Fruit fly (Drosophila melanogaster) whole organism, embryonic: Measurements from ENCODE around the gene RluA-1.

Source experiments
- Blimp-1 ChIP-seq: fragments of 200-800 bp; sonication (Bioruptor generic); optimal IDR thresholded peaks from 3 replicates; lab custom pipeline; 2018; ENCODE audit warnings: missing biosample characterization, missing genetic modification characterization, mild to moderate bottlenecking, moderate library complexity, missing genetic modification reagents
- C15 ChIP-seq: fragments of 200-800 bp; sonication (Bioruptor generic); IDR thresholded peaks from 3 replicates; pipeline ENCODE4 v1.3.6; 2022; ENCODE audit warnings: missing biosample characterization, missing genetic modification characterization
- CG1024 ChIP-seq: fragments of 200-800 bp; sonication (Bioruptor generic); IDR thresholded peaks from 2 replicates; pipeline ENCODE4 v1.3.6; 2022; ENCODE audit warnings: missing biosample characterization, missing genetic modification characterization
- CG10959 ChIP-seq: fragments of 200-800 bp; sonication (Bioruptor generic); IDR thresholded peaks from 2 replicates; pipeline ENCODE4 v1.3.6; 2022; ENCODE audit warnings: missing biosample characterization, missing genetic modification characterization
- CG13287 ChIP-seq: fragments of 200-800 bp; sonication (Bioruptor generic); IDR thresholded peaks from 2 replicates; pipeline ENCODE4 v1.3.6; 2022; ENCODE audit warnings: missing biosample characterization, missing genetic modification characterization; ENCODE audit not compliant: partially characterized antibody
- CG13894 ChIP-seq: fragments of 200-800 bp; sonication (Bioruptor generic); optimal IDR thresholded peaks from 3 replicates; lab custom pipeline; 2018; ENCODE audit warnings: missing biosample characterization, mild to moderate bottlenecking, missing genetic modification characterization, moderate library complexity
- CG15514 ChIP-seq: fragments of 200-800 bp; sonication (Bioruptor generic); optimal IDR thresholded peaks from 3 replicates; lab custom pipeline; 2017; ENCODE audit warnings: missing biosample characterization, missing genetic modification characterization, mild to moderate bottlenecking, moderate library complexity, missing genetic modification reagents
- CG17359 ChIP-seq: fragments of 200-800 bp; sonication (Bioruptor generic); optimal IDR thresholded peaks from 3 replicates; lab custom pipeline; 2018; ENCODE audit warnings: missing biosample characterization, mild to moderate bottlenecking, missing genetic modification characterization, moderate library complexity
- CG18476 ChIP-seq: fragments of 200-800 bp; sonication (Bioruptor generic); optimal IDR thresholded peaks from 2 replicates; lab custom pipeline; 2016; ENCODE audit warnings: missing biosample characterization, mild to moderate bottlenecking, missing genetic modification characterization
- CG18599 ChIP-seq: fragments of 200-800 bp; sonication (Bioruptor generic); optimal IDR thresholded peaks from 3 replicates; lab custom pipeline; 2017; ENCODE audit warnings: missing biosample characterization, missing genetic modification characterization, mild to moderate bottlenecking, moderate library complexity, missing genetic modification reagents
- CG2120 ChIP-seq: fragments of 200-800 bp; sonication (Bioruptor generic); optimal IDR thresholded peaks from 3 replicates; lab custom pipeline; 2016; ENCODE audit warnings: missing biosample characterization, missing genetic modification characterization
- CG3407 ChIP-seq: fragments of 200-800 bp; sonication (Bioruptor generic); optimal IDR thresholded peaks from 2 replicates; lab custom pipeline; 2018; ENCODE audit warnings: missing biosample characterization, mild to moderate bottlenecking, missing genetic modification characterization
- CG4360 ChIP-seq: fragments of 200-800 bp; sonication (Bioruptor generic); IDR thresholded peaks from 2 replicates; pipeline ENCODE4 v1.3.6; 2022; ENCODE audit warnings: missing biosample characterization, missing genetic modification characterization
- CG4820 ChIP-seq: fragments of 200-800 bp; sonication (Bioruptor generic); optimal IDR thresholded peaks from 3 replicates; lab custom pipeline; 2016; ENCODE audit warnings: missing biosample characterization, missing genetic modification characterization
- CG6683 ChIP-seq: fragments of 200-800 bp; sonication (Bioruptor generic); optimal IDR thresholded peaks from 2 replicates; lab custom pipeline; 2017; ENCODE audit warnings: missing biosample characterization, mild to moderate bottlenecking, missing genetic modification characterization, missing genetic modification reagents
- CG6689 ChIP-seq: fragments of 200-800 bp; sonication (Bioruptor generic); IDR thresholded peaks from 2 replicates; pipeline ENCODE4 v1.3.6; 2022; ENCODE audit warnings: missing biosample characterization, missing genetic modification characterization
- CG7928 ChIP-seq: fragments of 200-800 bp; sonication (Bioruptor generic); optimal IDR thresholded peaks from 2 replicates; lab custom pipeline; 2017; ENCODE audit warnings: missing biosample characterization, mild to moderate bottlenecking, missing genetic modification characterization
- CG9876 ChIP-seq: fragments of 200-800 bp; sonication (Bioruptor generic); optimal IDR thresholded peaks from 2 replicates; lab custom pipeline; 2016; ENCODE audit warnings: missing biosample characterization, missing genetic modification characterization
- Elba2 ChIP-seq: fragments of 200-800 bp; sonication (Bioruptor generic); optimal IDR thresholded peaks from 3 replicates; lab custom pipeline; 2016; ENCODE audit warnings: missing biosample characterization, missing genetic modification characterization
- MBD-R2 ChIP-seq: fragments of 200-800 bp; sonication (Bioruptor generic); IDR thresholded peaks from 2 replicates; pipeline ENCODE4 v1.3.6; 2022; ENCODE audit warnings: missing biosample characterization, missing genetic modification characterization
- PHDP ChIP-seq: fragments of 200-800 bp; sonication (Bioruptor generic); optimal IDR thresholded peaks from 3 replicates; lab custom pipeline; 2018; ENCODE audit warnings: missing biosample characterization, mild to moderate bottlenecking, missing genetic modification characterization, moderate library complexity
- Pdp1 ChIP-seq, 2 experiments: fragments of 200-800 bp; sonication (Bioruptor generic); optimal IDR thresholded peaks; 3 replicates each; lab custom pipeline; 2016; ENCODE audit warnings: missing biosample characterization in 2 of 2, missing genetic modification characterization in 2 of 2, mild to moderate bottlenecking in 1 of 2, moderate library complexity in 1 of 2
- Ravus ChIP-seq: fragments of 200-800 bp; sonication (Bioruptor generic); IDR thresholded peaks from 2 replicates; pipeline ENCODE4 v1.3.6; 2022; ENCODE audit warnings: missing biosample characterization, missing genetic modification characterization
- Rx ChIP-seq: fragments of 200-800 bp; sonication (Bioruptor generic); IDR thresholded peaks from 2 replicates; pipeline ENCODE4 v1.3.6; 2022; ENCODE audit warnings: missing biosample characterization, missing genetic modification characterization
- TFAM ChIP-seq: fragments of 200-800 bp; sonication (Bioruptor generic); optimal IDR thresholded peaks from 2 replicates; lab custom pipeline; 2017; ENCODE audit warnings: missing biosample characterization, missing genetic modification characterization, inconsistent platforms
- bab2 ChIP-seq: fragments of 200-800 bp; sonication (Bioruptor generic); optimal IDR thresholded peaks from 2 replicates; lab custom pipeline; 2016; ENCODE audit warnings: missing biosample characterization, missing genetic modification characterization
- chn ChIP-seq: fragments of 200-800 bp; sonication (Bioruptor generic); optimal IDR thresholded peaks from 2 replicates; lab custom pipeline; 2016; ENCODE audit warnings: missing biosample characterization, missing genetic modification characterization
- crp ChIP-seq, 2 experiments: fragments of 200-800 bp; sonication (Bioruptor generic); optimal IDR thresholded peaks; 2 replicates in 1 of 2; 3 replicates in 1 of 2; lab custom pipeline; 2017; ENCODE audit warnings: missing biosample characterization in 2 of 2, missing genetic modification characterization in 2 of 2, mild to moderate bottlenecking in 1 of 2, moderate library complexity in 1 of 2
- da ChIP-seq: fragments of 200-800 bp; sonication (Bioruptor generic); optimal IDR thresholded peaks from 2 replicates; lab custom pipeline; 2016; ENCODE audit warnings: missing biosample characterization, missing genetic modification characterization
- eve ChIP-seq, 2 experiments: fragments of >200 bp; optimal IDR thresholded peaks; 2 replicates each; lab custom pipeline; 2017; ENCODE audit warnings: missing biosample characterization in 2 of 2, missing genetic modification characterization in 2 of 2
- exex ChIP-seq: fragments of 200-800 bp; sonication (Bioruptor generic); optimal IDR thresholded peaks from 4 replicates; lab custom pipeline; 2018; ENCODE audit warnings: missing biosample characterization, mild to moderate bottlenecking, missing genetic modification characterization, moderate library complexity
- gsb ChIP-seq: fragments of 200-800 bp; sonication (Bioruptor generic); IDR thresholded peaks from 2 replicates; pipeline ENCODE4 v1.3.6; 2022; ENCODE audit warnings: missing biosample characterization, missing genetic modification characterization
- insv ChIP-seq, 2 experiments: fragments of 200-800 bp; sonication (Bioruptor generic); optimal IDR thresholded peaks; 3 replicates each; lab custom pipeline; 2016 to 2018; ENCODE audit warnings: missing biosample characterization in 2 of 2, missing genetic modification characterization in 2 of 2
- klu ChIP-seq: fragments of 200-800 bp; sonication (Bioruptor generic); IDR thresholded peaks from 2 replicates; pipeline ENCODE4 v1.3.6; 2022; ENCODE audit warnings: missing biosample characterization, missing genetic modification characterization
- mld ChIP-seq: fragments of 200-800 bp; sonication (Bioruptor generic); IDR thresholded peaks from 3 replicates; pipeline ENCODE4 v1.3.6; 2022; ENCODE audit warnings: missing biosample characterization, missing genetic modification characterization; ENCODE audit not compliant: partially characterized antibody
- nau ChIP-seq: fragments of 200-800 bp; sonication (Bioruptor generic); optimal IDR thresholded peaks from 3 replicates; lab custom pipeline; 2017; ENCODE audit warnings: missing biosample characterization, mild to moderate bottlenecking, missing genetic modification characterization, missing genetic modification reagents
- odd ChIP-seq: fragments of 200-800 bp; sonication (Bioruptor generic); optimal IDR thresholded peaks from 2 replicates; lab custom pipeline; 2017; ENCODE audit warnings: missing biosample characterization, mild to moderate bottlenecking, missing genetic modification characterization
- org-1 ChIP-seq: fragments of 200-800 bp; sonication (Bioruptor generic); optimal IDR thresholded peaks from 2 replicates; lab custom pipeline; 2017; ENCODE audit warnings: missing biosample characterization, missing genetic modification characterization
- pan ChIP-seq, 4 experiments: fragments of >200 bp in 3 of 4; fragments of 200-800 bp in 1 of 4; sonication (Bioruptor generic) in 1 of 4; optimal IDR thresholded peaks in 3 of 4; IDR thresholded peaks in 1 of 4; 2 replicates each; pipeline versions ENCODE4 v1.3.6 to Lab custom; 2017 to 2022; ENCODE audit warnings: missing biosample characterization in 2 of 4, missing genetic modification characterization in 2 of 4, mixed read lengths in 1 of 4
- ro ChIP-seq: fragments of 200-800 bp; sonication (Bioruptor generic); IDR thresholded peaks from 2 replicates; pipeline ENCODE4 v1.3.6; 2022; ENCODE audit warnings: missing biosample characterization, missing genetic modification characterization
- sc ChIP-seq, 3 experiments: fragments of >200 bp in 2 of 3; fragments of 200-800 bp in 1 of 3; sonication (Bioruptor generic) in 1 of 3; optimal IDR thresholded peaks; 2 replicates in 2 of 3; 3 replicates in 1 of 3; lab custom pipeline; 2017; ENCODE audit warnings: mild to moderate bottlenecking in 1 of 3, missing biosample characterization in 1 of 3, missing genetic modification characterization in 1 of 3, missing genetic modification reagents in 1 of 3
- sd ChIP-seq: fragments of 200-800 bp; sonication (Bioruptor generic); optimal IDR thresholded peaks from 3 replicates; lab custom pipeline; 2018; ENCODE audit warnings: missing biosample characterization, mild to moderate bottlenecking, missing genetic modification characterization, moderate library complexity
- sens-2 ChIP-seq: fragments of 200-800 bp; sonication (Bioruptor generic); IDR thresholded peaks from 2 replicates; pipeline ENCODE4 v1.3.6; 2022; ENCODE audit warnings: missing biosample characterization, missing genetic modification characterization
- sim ChIP-seq: fragments of 200-800 bp; sonication (Bioruptor generic); IDR thresholded peaks from 2 replicates; pipeline ENCODE4 v1.3.6; 2022; ENCODE audit warnings: missing biosample characterization, missing genetic modification characterization
- sqz ChIP-seq: fragments of 200-800 bp; sonication (Bioruptor generic); optimal IDR thresholded peaks from 3 replicates; lab custom pipeline; 2018; ENCODE audit warnings: missing biosample characterization, mild to moderate bottlenecking, missing genetic modification characterization
- sr ChIP-seq: fragments of 200-800 bp; sonication (Bioruptor generic); IDR thresholded peaks from 3 replicates; pipeline ENCODE4 v1.3.6; 2022; ENCODE audit warnings: missing biosample characterization, missing genetic modification characterization
- ssp ChIP-seq: fragments of 200-800 bp; sonication (Bioruptor generic); IDR thresholded peaks from 2 replicates; pipeline ENCODE4 v1.3.6; 2022; ENCODE audit warnings: missing biosample characterization, missing genetic modification characterization
- wek ChIP-seq: fragments of 200-800 bp; sonication (Bioruptor generic); optimal IDR thresholded peaks from 3 replicates; lab custom pipeline; 2018; ENCODE audit warnings: missing biosample characterization, mild to moderate bottlenecking, missing genetic modification characterization, moderate library complexity
- zen ChIP-seq: fragments of 200-800 bp; sonication (Bioruptor generic); optimal IDR thresholded peaks from 3 replicates; lab custom pipeline; 2018; ENCODE audit warnings: missing biosample characterization, mild to moderate bottlenecking, missing genetic modification characterization, moderate library complexity

Gene RluA-1

DNA sequence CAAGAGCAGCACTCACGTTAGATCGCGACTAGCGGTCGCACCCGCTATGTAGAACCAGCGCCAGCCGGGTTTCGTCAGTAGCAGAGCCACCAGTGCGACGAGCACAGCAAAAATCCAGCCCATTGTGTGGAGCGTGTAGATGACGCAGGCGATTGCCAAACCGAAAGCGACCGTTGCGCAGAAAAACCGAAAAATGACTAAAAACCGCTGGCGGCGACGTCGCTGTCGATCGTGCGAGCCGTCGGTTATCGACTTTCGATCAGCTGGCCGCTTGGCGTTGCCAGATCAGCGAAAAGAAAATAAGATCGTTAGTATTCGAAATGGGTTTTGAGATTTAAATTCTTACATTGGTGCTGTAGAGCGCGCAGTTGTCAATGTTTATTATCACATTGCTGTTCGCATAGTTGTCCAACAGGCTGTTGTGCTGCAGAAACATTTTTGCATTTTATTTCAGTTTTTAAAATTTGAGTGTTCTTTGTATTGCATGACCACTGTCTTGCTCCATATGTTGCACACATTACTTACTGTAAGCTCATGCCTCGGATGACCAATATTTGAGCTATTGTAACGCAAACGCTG, 42.4 kb upstream of the RluA-1 start (continued):
- no peak for TF ChIP-seq sc (optimal IDR thresholded peaks at IDR 0.05; lab: Kevin White, UChicago)
- no peak for TF ChIP-seq sc (GFP tag; optimal IDR thresholded peaks at IDR 0.05; lab: Kevin White, UChicago)
- no peak for TF ChIP-seq CG1024
- no peak for TF ChIP-seq sr (GFP tag; lab: Robert Waterston, UW)
- peak; percentile 35 to 91 for TF ChIP-seq crp (GFP tag; optimal IDR thresholded peaks at IDR 0.05; lab: Kevin White, UChicago)
- no peak for TF ChIP-seq zen
- TF ChIP-seq sim (GFP tag; lab: Robert Waterston, UW), result no peak
- peak in 1 of 2 experiments; percentile 28 for TF ChIP-seq insv (GFP tag; optimal IDR thresholded peaks at IDR 0.05; lab: Kevin White, UChicago)
- peak; percentile 8 for TF ChIP-seq bab2 (GFP tag; lab: Kevin White, UChicago)
- TF ChIP-seq wek, result peak; percentile 35
- TF ChIP-seq ro, result no peak
- no peak for TF ChIP-seq eve (GFP tag; optimal IDR thresholded peaks at IDR 0.05; lab: Kevin White, UChicago)
- TF ChIP-seq CG13894 (tag; lab: Kevin White, UChicago), result peak; percentile 52
- TF ChIP-seq C15, result no peak
- no peak; the same call in 1 of the 2 replicates for TF ChIP-seq CG13287 (GFP tag; lab: Robert Waterston, UW)
- no peak for TF ChIP-seq CG4820 (GFP tag; lab: Kevin White, UChicago)
- TF ChIP-seq CG6689 (GFP tag; lab: Robert Waterston, UW), result peak; percentile 36; the same call in 1 of the 2 replicates
- TF ChIP-seq Blimp-1 (GFP tag; lab: Kevin White, UChicago), result no peak
- TF ChIP-seq Ravus (GFP tag; lab: Robert Waterston, UW), result no peak
- TF ChIP-seq CG9876 (GFP tag; lab: Kevin White, UChicago), result peak; percentile 27
- TF ChIP-seq pan (optimal IDR thresholded peaks at IDR 0.05; lab: Kevin White, UChicago), result no peak
- peak in 1 of 2 experiments; percentile 27 for TF ChIP-seq pan (GFP tag; optimal IDR thresholded peaks at IDR 0.05 in 1 of 2, IDR thresholded peaks at IDR 0.05 in 1 of 2)
- no peak for TF ChIP-seq CG6683 (GFP tag; lab: Kevin White, UChicago)
- TF ChIP-seq da (GFP tag; lab: Kevin White, UChicago), result no peak
- no peak for TF ChIP-seq Rx (GFP tag; lab: Robert Waterston, UW)
- TF ChIP-seq gsb (GFP tag; lab: Robert Waterston, UW), result no peak
- TF ChIP-seq Elba2 (GFP tag; lab: Kevin White, UChicago), result no peak
- peak; percentile 44 for TF ChIP-seq CG18599 (GFP tag; lab: Kevin White, UChicago)
- TF ChIP-seq CG17359 (tag; lab: Kevin White, UChicago), result peak; percentile 36
- TF ChIP-seq sens-2 (GFP tag; lab: Robert Waterston, UW), result no peak
- TF ChIP-seq CG2120, result peak; percentile 50
- TF ChIP-seq odd (GFP tag; lab: Kevin White, UChicago), result no peak
- TF ChIP-seq nau (GFP tag; lab: Kevin White, UChicago), result peak; percentile 18
- TF ChIP-seq Pdp1 (GFP tag; optimal IDR thresholded peaks at IDR 0.05; lab: Kevin White, UChicago), result peak in 1 of 2 experiments; percentile 1
- TF ChIP-seq sqz, result no peak
- TF ChIP-seq PHDP (tag; lab: Kevin White, UChicago), result no peak
- peak; percentile 0 for TF ChIP-seq chn (GFP tag; lab: Kevin White, UChicago)
- TF ChIP-seq klu (GFP tag; lab: Robert Waterston, UW), result no peak
- peak; percentile 22 for TF ChIP-seq sd (tag; lab: Kevin White, UChicago)
- TF ChIP-seq org-1, result peak; percentile 36
- no peak for TF ChIP-seq CG15514 (GFP tag; lab: Kevin White, UChicago)
- peak; percentile 36 for TF ChIP-seq CG18476
- TF ChIP-seq ssp (GFP tag; lab: Robert Waterston, UW), result no peak
- no peak for TF ChIP-seq exex
- peak; percentile 42 for TF ChIP-seq MBD-R2 (GFP tag; lab: Robert Waterston, UW)
- 0 out of 2 replicates have a peak, but pooled peaks have one; percentile 28 for TF ChIP-seq CG4360 (GFP tag; lab: Robert Waterston, UW)
- no peak for TF ChIP-seq mld (GFP tag; lab: Robert Waterston, UW)
- no peak for TF ChIP-seq CG10959 (GFP tag; lab: Robert Waterston, UW)
- TF ChIP-seq TFAM (GFP tag; lab: Kevin White, UChicago), result no peak
- no peak for TF ChIP-seq CG7928 (GFP tag; lab: Kevin White, UChicago)
- TF ChIP-seq CG3407 (GFP tag; lab: Kevin White, UChicago), result no peak
